Worm (Caenorhabditis elegans) whole organism, late embryonic: ENCODE results near the gene F26F2.11.

Source experiments
- dmd-4 ChIP-seq: sonication (generic microtip); optimal IDR thresholded peaks from 2 replicates; lab custom pipeline; 2016; ENCODE audit warnings: borderline replicate concordance, missing genetic modification characterization, missing compliant biosample characterization
- elt-2 ChIP-seq: sonication (generic microtip); optimal IDR thresholded peaks from 2 replicates; lab custom pipeline; 2016; ENCODE audit warnings: missing genetic modification reagents, missing genetic modification characterization, missing compliant biosample characterization
- eyg-1 ChIP-seq: sonication (generic microtip); optimal IDR thresholded peaks from 2 replicates; lab custom pipeline; 2016; ENCODE audit warnings: missing genotype, missing genetic modification characterization, missing compliant biosample characterization
- hlh-30 ChIP-seq: sonication (generic microtip); optimal IDR thresholded peaks from 2 replicates; lab custom pipeline; 2017; ENCODE audit warnings: antibody characterized with exemption, missing genetic modification characterization, missing compliant biosample characterization; ENCODE audit not compliant: insufficient read depth
- lin-11 ChIP-seq: fragments of 200-800 bp; sonication (Bioruptor generic); optimal IDR thresholded peaks from 2 replicates; lab custom pipeline; 2018; ENCODE audit warnings: mild to moderate bottlenecking, missing genetic modification characterization, missing compliant biosample characterization
- nfya-1 ChIP-seq: sonication (generic microtip); optimal IDR thresholded peaks from 2 replicates; lab custom pipeline; 2017; ENCODE audit warnings: missing genetic modification characterization, mild to moderate bottlenecking, missing compliant biosample characterization, antibody characterized with exemption, moderate library complexity
- nhr-11 ChIP-seq: fragments of 150-350 bp; optimal IDR thresholded peaks from 2 replicates; lab custom pipeline; 2014; ENCODE audit warnings: missing biosample characterization, missing genetic modification characterization
- npax-4 ChIP-seq: sonication (generic microtip); optimal IDR thresholded peaks from 2 replicates; lab custom pipeline; 2016; ENCODE audit warnings: missing genetic modification characterization, missing compliant biosample characterization
- pha-4 ChIP-seq: fragments of 150-350 bp; optimal IDR thresholded peaks from 2 replicates; lab custom pipeline; 2018; ENCODE audit warnings: missing biosample characterization, missing genetic modification reagents, missing genetic modification characterization
- sox-4 ChIP-seq: sonication (generic microtip); optimal IDR thresholded peaks from 2 replicates; lab custom pipeline; 2017; ENCODE audit warnings: mild to moderate bottlenecking, missing genetic modification characterization, inconsistent platforms, missing compliant biosample characterization
- unc-86 ChIP-seq: sonication (generic microtip); optimal IDR thresholded peaks from 2 replicates; lab custom pipeline; 2016; ENCODE audit warnings: missing genetic modification characterization, missing compliant biosample characterization

DNA sequence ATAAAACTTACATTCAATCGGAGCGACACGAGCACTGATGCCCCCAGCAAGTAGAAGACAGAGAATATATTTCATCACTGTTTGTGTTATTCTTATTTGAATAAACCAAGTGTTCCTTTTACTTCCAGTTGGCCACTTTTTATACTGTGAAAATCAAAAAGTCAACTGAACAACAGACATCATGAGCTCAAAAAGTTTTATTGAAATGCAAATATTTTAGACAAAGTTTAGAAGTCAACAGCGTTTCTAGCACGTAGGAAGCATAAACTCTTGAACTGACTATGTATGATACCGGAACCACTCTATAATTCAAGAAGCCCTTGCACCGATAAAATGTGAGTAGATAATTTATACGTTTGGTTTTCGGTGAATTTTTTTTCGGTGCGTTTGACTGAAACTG lies 35.7 kb upstream of the F26F2.11 start, which contains the start of gene F46B3.14:
- TF ChIP-seq unc-86 (tag; lab: Kevin White, UChicago) (no peak), elt-2 (no peak), eyg-1 (tag; lab: Kevin White, UChicago) (no peak), dmd-4 (tag; lab: Kevin White, UChicago) (no peak), nfya-1 (no peak), npax-4 (no peak), pha-4 (tag; lab: Kevin White, UChicago) (no peak), sox-4 (tag; lab: Kevin White, UChicago) (no peak), hlh-30 (no peak), nhr-11 (tag; lab: Kevin White, UChicago) (no peak), lin-11 (tag; lab: Kevin White, UChicago) (no peak)
